Fruit fly (Drosophila melanogaster) whole organism, embryonic: ENCODE results near the gene vari.

ENCODE experiments used
- Ada2b ChIP-seq: fragments of 200-800 bp; sonication (Bioruptor generic); IDR thresholded peaks from 2 replicates; pipeline ENCODE4 v1.3.6; 2022; ENCODE audit warnings: missing biosample characterization, missing genetic modification characterization
- Awh ChIP-seq: fragments of 200-800 bp; sonication (Bioruptor generic); IDR thresholded peaks from 2 replicates; pipeline ENCODE4, ENCODE4 v1.3.6; 2022; ENCODE audit warnings: missing biosample characterization, missing genetic modification characterization
- Bgb ChIP-seq: fragments of 200-800 bp; sonication (Bioruptor generic); IDR thresholded peaks from 2 replicates; pipeline ENCODE4 v1.3.6; 2022; ENCODE audit warnings: missing biosample characterization, missing genetic modification characterization; ENCODE audit not compliant: partially characterized antibody
- CG10209 ChIP-seq: fragments of 200-800 bp; sonication (Bioruptor generic); optimal IDR thresholded peaks from 3 replicates; lab custom pipeline; 2017; ENCODE audit warnings: missing biosample characterization, mild to moderate bottlenecking, missing genetic modification characterization, missing genetic modification reagents
- CG12299 ChIP-seq: fragments of 200-800 bp; sonication (Bioruptor generic); optimal IDR thresholded peaks from 2 replicates; lab custom pipeline; 2018; ENCODE audit warnings: missing biosample characterization, mild to moderate bottlenecking, missing genetic modification characterization
- CG12391 ChIP-seq: fragments of 200-800 bp; sonication (Bioruptor generic); optimal IDR thresholded peaks from 3 replicates; lab custom pipeline; 2018; ENCODE audit warnings: missing biosample characterization, mild to moderate bottlenecking, missing genetic modification characterization, moderate library complexity
- CG13424 ChIP-seq: fragments of 200-800 bp; sonication (Bioruptor generic); optimal IDR thresholded peaks from 2 replicates; lab custom pipeline; 2019; ENCODE audit warnings: missing biosample characterization, mild to moderate bottlenecking, missing genetic modification characterization, moderate library complexity
- CG13775 ChIP-seq: fragments of 200-800 bp; sonication (Bioruptor generic); optimal IDR thresholded peaks from 3 replicates; lab custom pipeline; 2017; ENCODE audit warnings: missing biosample characterization, mild to moderate bottlenecking, missing genetic modification characterization
- CG14014 ChIP-seq: fragments of 200-800 bp; sonication (Bioruptor generic); IDR thresholded peaks from 2 replicates; pipeline ENCODE4 v1.3.6; 2022; ENCODE audit warnings: missing biosample characterization, missing genetic modification characterization
- CG16779 ChIP-seq: fragments of 200-800 bp; sonication (Bioruptor generic); IDR thresholded peaks from 2 replicates; pipeline ENCODE4 v1.3.6; 2022; ENCODE audit warnings: missing biosample characterization, missing genetic modification characterization
- CG17829 ChIP-seq: fragments of 200-800 bp; optimal IDR thresholded peaks from 2 replicates; lab custom pipeline; 2019; ENCODE audit warnings: missing biosample characterization, mild to moderate bottlenecking, missing genetic modification characterization, moderate library complexity
- CG32772 ChIP-seq: fragments of 200-800 bp; sonication (Bioruptor generic); IDR thresholded peaks from 2 replicates; pipeline ENCODE4 v1.3.6; 2022; ENCODE audit warnings: missing biosample characterization, missing genetic modification characterization
- CG34376 ChIP-seq: fragments of 200-800 bp; sonication (Bioruptor generic); optimal IDR thresholded peaks from 2 replicates; lab custom pipeline; 2018; ENCODE audit warnings: missing biosample characterization, mild to moderate bottlenecking, missing genetic modification characterization
- CG4328 ChIP-seq: fragments of 200-800 bp; sonication (Bioruptor generic); optimal IDR thresholded peaks from 3 replicates; lab custom pipeline; 2017; ENCODE audit warnings: missing biosample characterization, missing genetic modification reagents, missing genetic modification characterization
- CG6854 ChIP-seq: fragments of 200-800 bp; sonication (Bioruptor generic); optimal IDR thresholded peaks from 3 replicates; lab custom pipeline; 2017; ENCODE audit warnings: missing biosample characterization, mild to moderate bottlenecking, missing genetic modification characterization
- CG7357 ChIP-seq: fragments of 200-800 bp; sonication (Bioruptor generic); IDR thresholded peaks from 3 replicates; pipeline ENCODE4 v1.3.6; 2022; ENCODE audit warnings: missing biosample characterization, missing genetic modification characterization
- CG7372 ChIP-seq: fragments of 200-800 bp; sonication (Bioruptor generic); IDR thresholded peaks from 2 replicates; pipeline ENCODE4 v1.3.6; 2022; ENCODE audit warnings: missing biosample characterization, missing genetic modification characterization
- CG7987 ChIP-seq: fragments of 200-800 bp; sonication (Bioruptor generic); optimal IDR thresholded peaks from 2 replicates; lab custom pipeline; 2018; ENCODE audit warnings: missing biosample characterization, mild to moderate bottlenecking, missing genetic modification characterization, moderate library complexity
- CG9817 ChIP-seq: fragments of 200-800 bp; sonication (Bioruptor generic); optimal IDR thresholded peaks from 2 replicates; lab custom pipeline; 2018; ENCODE audit warnings: missing biosample characterization, mild to moderate bottlenecking, missing genetic modification characterization, moderate library complexity
- Drgx ChIP-seq: fragments of 200-800 bp; sonication (Bioruptor generic); IDR thresholded peaks from 2 replicates; pipeline ENCODE4 v1.3.6; 2022; ENCODE audit warnings: missing biosample characterization, missing genetic modification characterization
- HLH4C ChIP-seq: fragments of 200-800 bp; sonication (Bioruptor generic); IDR thresholded peaks from 3 replicates; pipeline ENCODE4 v1.3.6; 2022; ENCODE audit warnings: missing biosample characterization, missing genetic modification characterization; ENCODE audit not compliant: partially characterized antibody
- Hr78 ChIP-seq, 2 experiments: fragments of 200-800 bp in 1 of 2; fragments of >200 bp in 1 of 2; sonication (Bioruptor generic) in 1 of 2; optimal IDR thresholded peaks; 2 replicates each; lab custom pipeline; 2017 to 2019; ENCODE audit warnings: missing biosample characterization in 2 of 2, missing genetic modification characterization in 2 of 2, mild to moderate bottlenecking in 1 of 2, moderate library complexity in 1 of 2
- Hsf ChIP-seq: fragments of 200-800 bp; sonication (Bioruptor generic); optimal IDR thresholded peaks from 3 replicates; lab custom pipeline; 2016; ENCODE audit warnings: missing biosample characterization, missing genetic modification characterization
- Jarid2 ChIP-seq: fragments of 200-800 bp; sonication (Bioruptor generic); optimal IDR thresholded peaks from 3 replicates; lab custom pipeline; 2017; ENCODE audit warnings: mild to moderate bottlenecking, missing biosample characterization, missing genetic modification reagents, missing genetic modification characterization
- MBD-R2 ChIP-seq: fragments of 200-800 bp; sonication (Bioruptor generic); IDR thresholded peaks from 2 replicates; pipeline ENCODE4 v1.3.6; 2022; ENCODE audit warnings: missing biosample characterization, missing genetic modification characterization
- Poxn ChIP-seq: fragments of 200-800 bp; sonication (Bioruptor generic); IDR thresholded peaks from 2 replicates; pipeline ENCODE4 v1.3.6; 2022; ENCODE audit warnings: missing biosample characterization, missing genetic modification characterization
- Side ChIP-seq: fragments of 200-800 bp; sonication (Bioruptor generic); optimal IDR thresholded peaks from 2 replicates; lab custom pipeline; 2016; ENCODE audit warnings: missing biosample characterization, missing genetic modification characterization
- amos ChIP-seq: fragments of 200-800 bp; sonication (Bioruptor generic); IDR thresholded peaks from 2 replicates; pipeline ENCODE4 v1.3.6; 2022; ENCODE audit warnings: missing biosample characterization, missing genetic modification characterization; ENCODE audit not compliant: partially characterized antibody
- bsh ChIP-seq, 2 experiments: fragments of 200-800 bp; sonication (Bioruptor generic); optimal IDR thresholded peaks; 2 replicates each; lab custom pipeline; 2017 to 2018; ENCODE audit warnings: mild to moderate bottlenecking in 2 of 2, missing biosample characterization in 2 of 2, missing genetic modification characterization in 2 of 2, moderate library complexity in 1 of 2
- chinmo ChIP-seq: fragments of 200-800 bp; sonication (Bioruptor generic); IDR thresholded peaks from 4 replicates; pipeline ENCODE4 v1.3.6; 2022; ENCODE audit warnings: missing biosample characterization, missing genetic modification characterization; ENCODE audit not compliant: partially characterized antibody
- ci ChIP-seq: fragments of 200-800 bp; sonication (Bioruptor generic); IDR thresholded peaks from 3 replicates; pipeline ENCODE4 v1.3.6; 2022; ENCODE audit warnings: missing biosample characterization, missing genetic modification characterization
- dpn ChIP-seq, 2 experiments: fragments of 200-800 bp; sonication (Bioruptor generic); optimal IDR thresholded peaks; 3 replicates each; lab custom pipeline; 2016; ENCODE audit warnings: missing biosample characterization in 2 of 2, missing genetic modification characterization in 2 of 2
- gfzf ChIP-seq: fragments of 200-800 bp; sonication (Bioruptor generic); optimal IDR thresholded peaks from 2 replicates; lab custom pipeline; 2016; ENCODE audit warnings: missing biosample characterization, mild to moderate bottlenecking, missing genetic modification characterization, moderate library complexity
- ken ChIP-seq: fragments of 200-800 bp; sonication (Bioruptor generic); IDR thresholded peaks from 3 replicates; pipeline ENCODE4 v1.3.6; 2022; ENCODE audit warnings: missing biosample characterization, missing genetic modification characterization
- mirr ChIP-seq: fragments of 200-800 bp; sonication (Bioruptor generic); optimal IDR thresholded peaks from 3 replicates; lab custom pipeline; 2018; ENCODE audit warnings: missing biosample characterization, mild to moderate bottlenecking, missing genetic modification characterization
- pzg ChIP-seq: fragments of 200-800 bp; sonication (Bioruptor generic); optimal IDR thresholded peaks from 3 replicates; lab custom pipeline; 2018; ENCODE audit warnings: missing biosample characterization, mild to moderate bottlenecking, missing genetic modification characterization, moderate library complexity
- scrt ChIP-seq: fragments of 200-800 bp; sonication (Bioruptor generic); optimal IDR thresholded peaks from 2 replicates; lab custom pipeline; 2018; ENCODE audit warnings: missing biosample characterization, mild to moderate bottlenecking, missing genetic modification characterization, moderate library complexity
- slou ChIP-seq: fragments of 200-800 bp; sonication (Bioruptor generic); optimal IDR thresholded peaks from 3 replicates; lab custom pipeline; 2016; ENCODE audit warnings: missing biosample characterization, missing genetic modification characterization
- sr ChIP-seq: fragments of 200-800 bp; sonication (Bioruptor generic); IDR thresholded peaks from 3 replicates; pipeline ENCODE4 v1.3.6; 2022; ENCODE audit warnings: missing biosample characterization, missing genetic modification characterization
- tna ChIP-seq: fragments of 200-800 bp; sonication (Bioruptor generic); IDR thresholded peaks from 2 replicates; pipeline ENCODE4 v1.3.6; 2022; ENCODE audit warnings: missing biosample characterization, missing genetic modification characterization; ENCODE audit not compliant: partially characterized antibody

The vari gene

dm6 chr2L:20793881-20794280 is 3.0 kb downstream of the vari start (continued):
- no peak for TF ChIP-seq CG13424 (tag; lab: Kevin White, UChicago)
- TF ChIP-seq ken, result peak; percentile 28; the same call in 1 of the 3 replicates
- no peak for TF ChIP-seq dpn (GFP tag; optimal IDR thresholded peaks at IDR 0.05; lab: Kevin White, UChicago)
- TF ChIP-seq CG12299 (tag; lab: Kevin White, UChicago), result peak; percentile 13
- TF ChIP-seq CG32772, result no peak
- peak; percentile 25; the same call in 1 of the 2 replicates for TF ChIP-seq Drgx (GFP tag; lab: Robert Waterston, UW)
- peak; percentile 27; the same call in 1 of the 2 replicates for TF ChIP-seq Awh (GFP tag; lab: Robert Waterston, UW)
- TF ChIP-seq CG7372, result no peak
- no peak for TF ChIP-seq HLH4C (GFP tag; lab: Robert Waterston, UW)
- TF ChIP-seq Hr78 (GFP tag; optimal IDR thresholded peaks at IDR 0.05; lab: Kevin White, UChicago), result no peak
- TF ChIP-seq CG9817, result no peak
- peak; percentile 20 for TF ChIP-seq scrt (GFP tag; lab: Kevin White, UChicago)
- TF ChIP-seq CG6854 (GFP tag; lab: Kevin White, UChicago), result no peak
- peak; percentile 85 for TF ChIP-seq Jarid2 (GFP tag; lab: Kevin White, UChicago)
- no peak for TF ChIP-seq slou (GFP tag; lab: Kevin White, UChicago)
- peak; percentile 49; the same call in 1 of the 2 replicates for TF ChIP-seq tna (GFP tag; lab: Robert Waterston, UW)
- peak; percentile 23 for TF ChIP-seq CG7987 (GFP tag; lab: Kevin White, UChicago)
- peak; percentile 21; the same call in 1 of the 2 replicates for TF ChIP-seq MBD-R2 (GFP tag; lab: Robert Waterston, UW)
- TF ChIP-seq bsh (GFP tag; optimal IDR thresholded peaks at IDR 0.05; lab: Kevin White, UChicago), result no peak
- no peak for TF ChIP-seq Side (GFP tag; lab: Kevin White, UChicago)
- peak; percentile 79 for TF ChIP-seq ci
- peak; percentile 17 for TF ChIP-seq gfzf (GFP tag; lab: Kevin White, UChicago)
- TF ChIP-seq CG17829 (tag; lab: Kevin White, UChicago), result peak; percentile 24
- no peak for TF ChIP-seq CG13775 (GFP tag; lab: Kevin White, UChicago)
- TF ChIP-seq amos, result peak; percentile 44; the same call in 1 of the 2 replicates
- no peak for TF ChIP-seq pzg (GFP tag; lab: Kevin White, UChicago)
- TF ChIP-seq sr (GFP tag; lab: Robert Waterston, UW), result no peak; the same call in 2 of the 3 replicates
- TF ChIP-seq CG16779 (GFP tag; lab: Robert Waterston, UW), result peak; percentile 70
- TF ChIP-seq mirr (GFP tag; lab: Kevin White, UChicago), result no peak
- peak; percentile 36; the same call in 1 of the 2 replicates for TF ChIP-seq CG14014
- no peak for TF ChIP-seq CG10209 (GFP tag; lab: Kevin White, UChicago)
- TF ChIP-seq Hsf (GFP tag; lab: Kevin White, UChicago), result no peak
- TF ChIP-seq Ada2b (GFP tag; lab: Robert Waterston, UW), result no peak
- TF ChIP-seq chinmo, result peak; percentile 86; the same call in 3 of the 4 replicates
- TF ChIP-seq CG7357 (GFP tag; lab: Robert Waterston, UW), result 0 out of 3 replicates have a peak, but pooled peaks have one; percentile 21
- TF ChIP-seq CG34376 (GFP tag; lab: Kevin White, UChicago), result peak; percentile 36
- no peak for TF ChIP-seq CG4328 (GFP tag; lab: Kevin White, UChicago)
- no peak for TF ChIP-seq Poxn
- TF ChIP-seq CG12391 (tag; lab: Kevin White, UChicago), result no peak
- TF ChIP-seq Bgb (GFP tag; lab: Robert Waterston, UW), result peak; percentile 48; the same call in 1 of the 2 replicates
